Worm (Caenorhabditis elegans): ENCODE results near the gene exo-1.

Gene exo-1

DNA sequence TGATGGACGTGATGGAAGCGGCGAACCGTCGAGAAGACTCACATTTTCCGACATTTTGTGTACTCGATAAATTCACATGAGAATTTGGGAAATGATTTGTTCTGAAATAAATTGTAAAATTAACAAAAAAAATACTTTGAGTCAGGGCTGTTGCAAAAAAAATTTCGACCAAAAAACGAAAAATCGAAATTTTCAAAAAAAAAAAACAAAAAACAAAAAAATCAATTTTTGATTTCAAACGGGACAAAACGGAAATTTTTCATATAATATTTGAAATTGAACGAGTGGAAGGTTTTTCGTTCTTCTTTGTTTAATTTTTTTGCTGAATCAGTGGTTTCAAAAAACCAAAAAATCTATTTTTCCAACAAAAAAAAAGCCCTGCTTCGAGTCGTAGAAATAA lies 31.9 kb downstream of the exo-1 start, which contains the start of gene cua-1:
cua-1 (minus strand) TSS at position 101 of the 400 bp plus-strand sequence.
- TF ChIP-seq ztf-11 (tag; optimal IDR thresholded peaks at IDR 0.05) = no peak
- TF ChIP-seq egl-27 (tag; optimal IDR thresholded peaks at IDR 0.05) = no peak
- TF ChIP-seq crh-2 (tag; optimal IDR thresholded peaks at IDR 0.05) = no peak
- TF ChIP-seq C34F6.9 (tag; optimal IDR thresholded peaks at IDR 0.05) = no peak
- TF ChIP-seq F13H6.1 (tag; optimal IDR thresholded peaks at IDR 0.05) = no peak
- TF ChIP-seq lin-13 (GFP tag; optimal IDR thresholded peaks at IDR 0.05) = no peak
- TF ChIP-seq skn-1 (tag; optimal IDR thresholded peaks at IDR 0.05) = no peak
- TF ChIP-seq ZK546.5 (tag; optimal IDR thresholded peaks at IDR 0.05) = no peak
- TF ChIP-seq blmp-1 (tag; optimal IDR thresholded peaks at IDR 0.05; ENCODE audit: insufficient read depth) = no peak
- no peak for TF ChIP-seq unc-39 (tag; optimal IDR thresholded peaks at IDR 0.05)
- TF ChIP-seq ztf-4 (tag; optimal IDR thresholded peaks at IDR 0.05) = no peak
- TF ChIP-seq ztf-1 (GFP tag; conservative IDR thresholded peaks at IDR 0.05) = no peak
- TF ChIP-seq mab-5 (tag; optimal IDR thresholded peaks at IDR 0.05) = no peak
- TF ChIP-seq mdl-1 (tag; optimal IDR thresholded peaks at IDR 0.05) = no peak
- no peak for TF ChIP-seq ceh-82 (tag; optimal IDR thresholded peaks at IDR 0.05)
- TF ChIP-seq sma-9 (GFP tag; optimal IDR thresholded peaks at IDR 0.05) = no peak
- TF ChIP-seq sma-9 (tag; optimal IDR thresholded peaks at IDR 0.05) = no peak
- TF ChIP-seq snpc-4 (tag; optimal IDR thresholded peaks at IDR 0.05) = no peak
- no peak for TF ChIP-seq ama-1 (optimal IDR thresholded peaks at IDR 0.05)

- no peak for TF ChIP-seq lin-11 (tag; optimal IDR thresholded peaks at IDR 0.05)
- TF ChIP-seq nhr-11 (tag; optimal IDR thresholded peaks at IDR 0.05) = no peak
- no peak for TF ChIP-seq ztf-4 (tag; optimal IDR thresholded peaks at IDR 0.05)
- TF ChIP-seq R02D3.7 (tag; optimal IDR thresholded peaks at IDR 0.05) = no peak
- peak; percentile 73 for TF ChIP-seq nhr-129 (tag; optimal IDR thresholded peaks at IDR 0.05)
- TF ChIP-seq unc-55 (GFP tag; optimal IDR thresholded peaks at IDR 0.05) = peak; percentile 92
- TF ChIP-seq sma-3 (GFP tag; optimal IDR thresholded peaks at IDR 0.05) = no peak
- TF ChIP-seq lsy-2 (tag; optimal IDR thresholded peaks at IDR 0.05) = peak in 1 of 2 experiments; percentile 64
- peak; percentile 73 for TF ChIP-seq C34F6.9 (tag; optimal IDR thresholded peaks at IDR 0.05)
- TF ChIP-seq lin-13 (GFP tag; optimal IDR thresholded peaks at IDR 0.05) = peak; percentile 53
- no peak for TF ChIP-seq nhr-237 (tag; optimal IDR thresholded peaks at IDR 0.05)
- no peak for TF ChIP-seq mdl-1 (tag; optimal IDR thresholded peaks at IDR 0.05)
- peak; percentile 1 for TF ChIP-seq zag-1 (tag; optimal IDR thresholded peaks at IDR 0.05)
- TF ChIP-seq ZK546.5 (tag; optimal IDR thresholded peaks at IDR 0.05) = no peak
- peak; percentile 12 for TF ChIP-seq sma-9 (GFP tag; optimal IDR thresholded peaks at IDR 0.05)
- TF ChIP-seq sma-9 (tag; optimal IDR thresholded peaks at IDR 0.05) = no peak
- TF ChIP-seq elt-1 (tag; optimal IDR thresholded peaks at IDR 0.05) = no peak
- no peak for TF ChIP-seq nhr-21 (tag; optimal IDR thresholded peaks at IDR 0.05)
- TF ChIP-seq crh-2 (tag; optimal IDR thresholded peaks at IDR 0.05) = peak; percentile 66
- no peak for TF ChIP-seq F13H6.1 (tag; optimal IDR thresholded peaks at IDR 0.05)
- TF ChIP-seq dmd-4 (tag; optimal IDR thresholded peaks at IDR 0.05) = no peak
Measured at ce11 chrIII:13455816-13456215, 32.5 kb downstream of the exo-1 start.

- TF ChIP-seq lsy-2 (tag; optimal IDR thresholded peaks at IDR 0.05) (no peak), ama-1 (optimal IDR thresholded peaks at IDR 0.05) (peak; percentile 1), nhr-77 (tag; optimal IDR thresholded peaks at IDR 0.05) (no peak)
Measured at ce11 chrIII:13457305-13457704, 34.0 kb downstream of the exo-1 start.

DNA sequence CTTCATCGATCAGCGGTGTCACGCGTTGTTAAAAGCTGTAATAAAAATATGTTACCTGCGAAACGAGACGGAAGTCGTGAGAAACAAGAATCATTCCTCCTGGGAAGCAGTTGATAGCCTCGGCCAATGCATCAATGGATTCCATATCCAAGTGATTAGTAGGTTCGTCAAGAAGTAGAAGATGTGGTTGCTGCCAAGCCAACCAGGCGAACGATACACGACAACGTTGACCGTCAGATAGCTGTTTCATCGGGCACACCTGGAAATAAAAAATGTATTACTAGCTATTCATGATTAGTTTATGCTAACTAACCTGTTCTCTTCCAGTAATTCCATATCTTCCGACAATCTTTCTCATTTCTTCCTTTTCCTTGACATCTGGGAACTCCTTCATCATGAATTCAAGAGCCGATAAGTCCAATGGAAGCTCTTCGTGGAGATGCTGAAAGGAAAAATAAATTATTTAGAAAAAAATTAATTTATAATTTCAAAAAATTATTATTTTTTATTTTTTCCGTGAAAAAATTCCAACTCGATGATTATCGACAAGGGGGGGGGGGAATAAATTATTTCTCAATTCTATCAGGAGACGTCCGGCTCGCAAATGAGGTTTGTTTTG lies 35.8 kb downstream of the exo-1 start, which contains the start of gene tag-164:
tag-164 (plus strand) TSS at position 569 of the 619 bp plus-strand sequence.
- no peak for TF ChIP-seq nhr-25 (tag; optimal IDR thresholded peaks at IDR 0.05)
- TF ChIP-seq mdl-1 (tag; optimal IDR thresholded peaks at IDR 0.05) = no peak
- no peak for TF ChIP-seq nhr-10 (tag; optimal IDR thresholded peaks at IDR 0.05)
- no peak for TF ChIP-seq nhr-21 (tag; optimal IDR thresholded peaks at IDR 0.05)
- TF ChIP-seq sma-3 (GFP tag; optimal IDR thresholded peaks at IDR 0.05) = no peak
- TF ChIP-seq Y55F3AM.14 (GFP tag; optimal IDR thresholded peaks at IDR 0.05) = no peak
- no peak for TF ChIP-seq egl-27 (tag; optimal IDR thresholded peaks at IDR 0.05)
- TF ChIP-seq skn-1 (tag; optimal IDR thresholded peaks at IDR 0.05) = no peak
- TF ChIP-seq fos-1 (tag; optimal IDR thresholded peaks at IDR 0.05) = no peak
- no peak for TF ChIP-seq ama-1 (optimal IDR thresholded peaks at IDR 0.05)
- TF ChIP-seq ceh-82 (tag; optimal IDR thresholded peaks at IDR 0.05) = no peak
- no peak for TF ChIP-seq crh-2 (tag; optimal IDR thresholded peaks at IDR 0.05)
- no peak for TF ChIP-seq unc-62 (GFP tag; optimal IDR thresholded peaks at IDR 0.05)
- TF ChIP-seq nhr-129 (tag; optimal IDR thresholded peaks at IDR 0.05) = no peak
- TF ChIP-seq ztf-11 (tag; optimal IDR thresholded peaks at IDR 0.05) = no peak
- TF ChIP-seq F13H6.1 (tag; optimal IDR thresholded peaks at IDR 0.05) = no peak
